Worm (Caenorhabditis elegans) whole organism, early embryonic: ENCODE data around the gene C47E12.11.

Experiments
- B0310.2 ChIP-seq: sonication (generic microtip); optimal IDR thresholded peaks from 2 replicates; lab custom pipeline; 2016; ENCODE audit warnings: mild to moderate bottlenecking, missing genetic modification characterization, missing compliant biosample characterization
- F13C5.2 ChIP-seq: sonication (generic microtip); optimal IDR thresholded peaks from 2 replicates; lab custom pipeline; 2017; ENCODE audit warnings: mild to moderate bottlenecking, missing genetic modification characterization, inconsistent platforms, missing compliant biosample characterization
- aly-1 ChIP-seq: sonication (generic microtip); optimal IDR thresholded peaks from 2 replicates; lab custom pipeline; 2016; ENCODE audit warnings: missing genetic modification characterization, missing compliant biosample characterization
- ama-1 ChIP-seq: fragments of 150-350 bp; optimal IDR thresholded peaks from 2 replicates; lab custom pipeline; 2014
- ets-7 ChIP-seq: sonication (generic microtip); optimal IDR thresholded peaks from 2 replicates; lab custom pipeline; 2016; ENCODE audit warnings: missing genotype, missing genetic modification characterization, missing compliant biosample characterization
- flt-1 ChIP-seq: fragments of 200-800 bp; sonication (Bioruptor generic); IDR thresholded peaks from 2 replicates; pipeline ENCODE4 v1.3.6; 2022; ENCODE audit warnings: missing genetic modification characterization, missing compliant biosample characterization
- hmbx-1 ChIP-seq: sonication (generic microtip); optimal IDR thresholded peaks from 2 replicates; lab custom pipeline; 2016; ENCODE audit warnings: mild to moderate bottlenecking, missing genetic modification characterization, missing compliant biosample characterization
- hmg-4 ChIP-seq: fragments of 200-800 bp; sonication (Bioruptor generic); optimal IDR thresholded peaks from 2 replicates; lab custom pipeline; 2018; ENCODE audit warnings: mild to moderate bottlenecking, missing genetic modification characterization, missing compliant biosample characterization
- hnd-1 ChIP-seq: sonication (generic microtip); optimal IDR thresholded peaks from 2 replicates; lab custom pipeline; 2016; ENCODE audit warnings: missing genetic modification characterization, missing compliant biosample characterization
- pes-1 ChIP-seq: fragments of 200-800 bp; sonication (Bioruptor generic); IDR thresholded peaks from 2 replicates; pipeline ENCODE4 v1.3.6; 2022; ENCODE audit warnings: missing genetic modification reagents, missing genetic modification characterization, missing compliant biosample characterization
- sea-1 ChIP-seq: fragments of 200-800 bp; sonication (Bioruptor generic); conservative IDR thresholded peaks from 2 replicates; pipeline ENCODE4 v1.3.6; 2022; ENCODE audit warnings: missing genetic modification characterization, missing compliant biosample characterization
- tbx-11 ChIP-seq: fragments of 200-800 bp; sonication (Bioruptor generic); IDR thresholded peaks from 2 replicates; pipeline ENCODE4 v1.3.6; 2022; ENCODE audit warnings: missing genetic modification characterization, missing compliant biosample characterization
- tbx-37 ChIP-seq: fragments of 200-800 bp; sonication (Bioruptor generic); conservative IDR thresholded peaks from 2 replicates; pipeline ENCODE4 v1.3.6; 2022; ENCODE audit warnings: missing genetic modification reagents, missing genetic modification characterization, missing compliant biosample characterization
- tra-4 ChIP-seq: sonication (generic microtip); optimal IDR thresholded peaks from 2 replicates; lab custom pipeline; 2017; ENCODE audit warnings: missing genetic modification characterization, missing compliant biosample characterization

DNA sequence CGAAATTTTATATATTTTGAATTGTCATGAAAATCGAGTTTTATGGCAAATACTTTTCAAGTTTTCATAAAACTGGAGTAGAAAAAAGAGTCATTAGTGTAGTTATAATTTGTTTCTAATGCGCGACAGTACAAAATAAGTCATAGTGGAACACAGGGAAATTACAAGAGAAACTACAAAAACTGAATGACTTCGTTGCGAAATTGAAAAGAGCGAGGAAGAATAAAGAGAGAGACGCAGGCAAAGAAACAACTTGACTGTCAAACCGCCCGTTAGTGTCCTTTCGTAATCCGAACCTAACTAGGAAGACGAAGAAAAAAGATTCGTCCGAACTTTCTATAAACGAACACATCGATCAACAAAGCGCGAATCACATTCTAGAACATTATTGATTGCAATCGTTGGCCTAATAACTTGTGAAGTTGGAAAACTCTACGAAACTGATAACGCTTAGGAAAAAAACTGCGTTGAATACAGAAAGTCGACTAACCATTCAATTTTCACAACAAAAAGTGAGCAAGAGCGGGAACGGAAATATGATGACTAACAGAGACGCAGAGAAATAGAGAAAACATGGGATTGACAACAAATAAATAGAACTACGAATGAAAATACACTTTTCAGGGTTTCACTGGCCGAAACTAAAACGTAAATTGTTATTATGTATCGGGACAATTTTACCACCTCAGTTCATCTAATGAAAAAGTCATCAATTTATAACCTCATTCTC, 24.4 kb downstream of the C47E12.11 start:
- no peak for TF ChIP-seq tra-4
- no peak for TF ChIP-seq ama-1
- TF ChIP-seq flt-1 (GFP tag; lab: Robert Waterston, UW): no peak
- TF ChIP-seq B0310.2 (tag; lab: Kevin White, UChicago): no peak
- no peak for TF ChIP-seq tbx-11 (GFP tag; lab: Robert Waterston, UW)
- TF ChIP-seq sea-1 (GFP tag; lab: Robert Waterston, UW): no peak
- no peak for TF ChIP-seq F13C5.2 (tag; lab: Kevin White, UChicago)
- no peak for TF ChIP-seq tbx-37 (GFP tag; lab: Robert Waterston, UW)
- no peak for TF ChIP-seq hnd-1 (tag; lab: Kevin White, UChicago)
- TF ChIP-seq hmbx-1 (tag; lab: Kevin White, UChicago): no peak
- no peak for TF ChIP-seq ets-7
- TF ChIP-seq pes-1 (GFP tag; lab: Robert Waterston, UW): no peak
- no peak for TF ChIP-seq aly-1 (tag; lab: Kevin White, UChicago)
- no peak for TF ChIP-seq hmg-4
